Worm (Caenorhabditis elegans) whole organism, young adult: ENCODE measurements around the gene Y49F6B.12.

ENCODE experiments used
- B0261.1 ChIP-seq: sonication (generic microtip); optimal IDR thresholded peaks from 2 replicates; lab custom pipeline; 2016; ENCODE audit warnings: mild to moderate bottlenecking, missing genetic modification characterization, moderate library complexity, missing compliant biosample characterization
- F22D6.2 ChIP-seq: sonication (generic microtip); optimal IDR thresholded peaks from 2 replicates; lab custom pipeline; 2016; ENCODE audit warnings: mild to moderate bottlenecking, missing genetic modification characterization, missing compliant biosample characterization
- F23B12.7 ChIP-seq: sonication (generic microtip); optimal IDR thresholded peaks from 2 replicates; lab custom pipeline; 2017; ENCODE audit warnings: missing genetic modification characterization, mild to moderate bottlenecking, missing compliant biosample characterization, antibody characterized with exemption, moderate library complexity; ENCODE audit not compliant: insufficient read depth
- F39B2.1 ChIP-seq: fragments of 200-800 bp; sonication (Bioruptor generic); IDR thresholded peaks from 2 replicates; pipeline ENCODE4 v1.3.6; 2022; ENCODE audit warnings: missing genetic modification reagents, missing genetic modification characterization, missing compliant biosample characterization
- F49E8.2 ChIP-seq: sonication (generic microtip); optimal IDR thresholded peaks from 3 replicates; lab custom pipeline; 2017; ENCODE audit warnings: missing genetic modification characterization, mild to moderate bottlenecking, missing compliant biosample characterization, antibody characterized with exemption, moderate library complexity; ENCODE audit not compliant: insufficient read depth
- F55B11.4 ChIP-seq: sonication (generic microtip); optimal IDR thresholded peaks from 2 replicates; lab custom pipeline; 2016; ENCODE audit warnings: missing compliant biosample characterization, missing genetic modification characterization, borderline replicate concordance; ENCODE audit not compliant: insufficient read depth
- F57A8.1 ChIP-seq: fragments of 200-800 bp; sonication (Bioruptor generic); optimal IDR thresholded peaks from 2 replicates; lab custom pipeline; 2018; ENCODE audit warnings: mild to moderate bottlenecking, missing genetic modification characterization, moderate library complexity, missing compliant biosample characterization
- Y53G8AR.9 ChIP-seq: fragments of 200-800 bp; sonication (Bioruptor generic); conservative IDR thresholded peaks from 2 replicates; pipeline ENCODE4 v1.3.6; 2022; ENCODE audit warnings: missing genetic modification reagents, missing genetic modification characterization, missing compliant biosample characterization
- Y67H2A.10 ChIP-seq: fragments of 200-800 bp; sonication (Bioruptor generic); conservative IDR thresholded peaks from 2 replicates; pipeline ENCODE4 v1.3.6; 2022; ENCODE audit warnings: missing genetic modification reagents, missing genetic modification characterization, missing compliant biosample characterization
- Y95B8A.8 ChIP-seq: fragments of 200-800 bp; sonication (Bioruptor generic); IDR thresholded peaks from 2 replicates; pipeline ENCODE4 v1.3.6; 2022; ENCODE audit warnings: missing genetic modification reagents, missing genetic modification characterization, missing compliant biosample characterization
- ama-1 ChIP-seq, 3 experiments: fragments of 150-350 bp in 1 of 3; sonication (generic microtip) in 2 of 3; optimal IDR thresholded peaks; 2 replicates each; lab custom pipeline; 2014 to 2018; ENCODE audit warnings: missing biosample characterization in 2 of 3, missing genetic modification characterization in 2 of 3, missing genetic modification reagents in 2 of 3
- aptf-2 ChIP-seq: fragments of 200-800 bp; sonication (Bioruptor generic); conservative IDR thresholded peaks from 2 replicates; pipeline ENCODE4 v1.3.6; 2022; ENCODE audit warnings: missing genetic modification reagents, missing genetic modification characterization, missing compliant biosample characterization
- aptf-3 ChIP-seq: fragments of 200-800 bp; sonication (Bioruptor generic); IDR thresholded peaks from 2 replicates; pipeline ENCODE4 v1.3.6; 2022; ENCODE audit warnings: missing genetic modification characterization, missing compliant biosample characterization
- atf-7 ChIP-seq: sonication (generic microtip); optimal IDR thresholded peaks from 2 replicates; lab custom pipeline; 2017; ENCODE audit warnings: mild to moderate bottlenecking, missing genetic modification characterization, missing compliant biosample characterization
- athp-1 ChIP-seq: sonication (generic microtip); optimal IDR thresholded peaks from 2 replicates; lab custom pipeline; 2017; ENCODE audit warnings: mild to moderate bottlenecking, missing genetic modification characterization, missing compliant biosample characterization
- bed-2 ChIP-seq: fragments of 200-800 bp; sonication (Bioruptor generic); IDR thresholded peaks from 2 replicates; pipeline ENCODE4 v1.3.6; 2022; ENCODE audit warnings: missing genetic modification reagents, missing genetic modification characterization, missing compliant biosample characterization
- ccch-3 ChIP-seq: fragments of 200-800 bp; sonication (Bioruptor generic); optimal IDR thresholded peaks from 2 replicates; lab custom pipeline; 2018; ENCODE audit warnings: mild to moderate bottlenecking, missing genetic modification characterization, missing compliant biosample characterization
- cebp-1 ChIP-seq, 2 experiments: fragments of 200-800 bp in 1 of 2; sonication (Bioruptor generic) in 1 of 2; sonication (generic microtip) in 1 of 2; IDR thresholded peaks in 1 of 2; optimal IDR thresholded peaks in 1 of 2; 2 replicates each; pipeline versions ENCODE4 v1.3.6 to Lab custom; 2017 to 2022; ENCODE audit warnings: missing compliant biosample characterization in 2 of 2, missing genetic modification characterization in 2 of 2, mild to moderate bottlenecking in 1 of 2, missing genetic modification reagents in 1 of 2, moderate library complexity in 1 of 2
- ceh-79 ChIP-seq: sonication (generic microtip); optimal IDR thresholded peaks from 2 replicates; lab custom pipeline; 2017; ENCODE audit warnings: mild to moderate bottlenecking, missing genetic modification characterization, missing compliant biosample characterization
- ceh-91 ChIP-seq: fragments of 200-800 bp; sonication (Bioruptor generic); IDR thresholded peaks from 2 replicates; pipeline ENCODE4 v1.3.6; 2022; ENCODE audit warnings: missing genetic modification reagents, missing genetic modification characterization, missing compliant biosample characterization
- dox-1 ChIP-seq: fragments of 200-800 bp; sonication (Bioruptor generic); IDR thresholded peaks from 2 replicates; pipeline ENCODE4 v1.3.6; 2022; ENCODE audit warnings: missing genetic modification reagents, missing genetic modification characterization, missing compliant biosample characterization
- dpff-1 ChIP-seq: sonication (generic microtip); optimal IDR thresholded peaks from 2 replicates; lab custom pipeline; 2017; ENCODE audit warnings: mild to moderate bottlenecking, missing genetic modification characterization, missing compliant biosample characterization
- egl-44 ChIP-seq: fragments of 200-800 bp; sonication (Bioruptor generic); IDR thresholded peaks from 2 replicates; pipeline ENCODE4 v1.3.6; 2022; ENCODE audit warnings: missing genetic modification reagents, missing genetic modification characterization, missing compliant biosample characterization
- ets-4 ChIP-seq: fragments of 200-800 bp; sonication (Bioruptor generic); optimal IDR thresholded peaks from 2 replicates; lab custom pipeline; 2018; ENCODE audit warnings: mild to moderate bottlenecking, missing genetic modification characterization, missing compliant biosample characterization
- gei-17 ChIP-seq: fragments of 200-800 bp; sonication (Bioruptor generic); optimal IDR thresholded peaks from 2 replicates; lab custom pipeline; 2018; ENCODE audit warnings: mild to moderate bottlenecking, missing genetic modification characterization, missing compliant biosample characterization
- hlh-26 ChIP-seq: fragments of 200-800 bp; sonication (Bioruptor generic); conservative IDR thresholded peaks from 2 replicates; pipeline ENCODE4 v1.3.6; 2022; ENCODE audit warnings: missing genetic modification reagents, missing genetic modification characterization, missing compliant biosample characterization
- lin-40 ChIP-seq: sonication (generic microtip); optimal IDR thresholded peaks from 2 replicates; lab custom pipeline; 2016; ENCODE audit warnings: missing genetic modification characterization, mild to moderate bottlenecking, missing compliant biosample characterization, missing genotype, missing genetic modification reagents
- lsy-27 ChIP-seq: sonication (generic microtip); optimal IDR thresholded peaks from 2 replicates; lab custom pipeline; 2017; ENCODE audit warnings: missing genetic modification characterization, mild to moderate bottlenecking, missing compliant biosample characterization, antibody characterized with exemption, missing genotype, borderline replicate concordance; ENCODE audit not compliant: insufficient read depth
- madf-10 ChIP-seq: sonication (generic microtip); optimal IDR thresholded peaks from 2 replicates; lab custom pipeline; 2016; ENCODE audit warnings: mild to moderate bottlenecking, missing genetic modification characterization, missing compliant biosample characterization
- madf-6 ChIP-seq: fragments of 200-800 bp; sonication (Bioruptor generic); IDR thresholded peaks from 2 replicates; pipeline ENCODE4 v1.3.6; 2022; ENCODE audit warnings: missing genetic modification reagents, missing genetic modification characterization, missing compliant biosample characterization
- mel-28 ChIP-seq: sonication (generic microtip); optimal IDR thresholded peaks from 2 replicates; lab custom pipeline; 2016; ENCODE audit warnings: borderline replicate concordance, mild to moderate bottlenecking, missing genetic modification characterization, missing compliant biosample characterization
- mes-4 ChIP-seq: sonication (generic microtip); optimal IDR thresholded peaks from 2 replicates; lab custom pipeline; 2016; ENCODE audit warnings: missing genotype, missing genetic modification characterization, missing compliant biosample characterization
- nfyb-1 ChIP-seq: fragments of 200-800 bp; sonication (Bioruptor generic); IDR thresholded peaks from 2 replicates; pipeline ENCODE4 v1.3.6; 2022; ENCODE audit warnings: missing genetic modification reagents, missing genetic modification characterization, missing compliant biosample characterization
- sea-2 ChIP-seq: fragments of 200-800 bp; sonication (Bioruptor generic); IDR thresholded peaks from 2 replicates; pipeline ENCODE4 v1.3.6; 2022; ENCODE audit warnings: missing genetic modification characterization, missing compliant biosample characterization
- snpc-1.3 ChIP-seq: sonication (generic microtip); optimal IDR thresholded peaks from 2 replicates; lab custom pipeline; 2017; ENCODE audit warnings: missing genetic modification characterization, mild to moderate bottlenecking, missing compliant biosample characterization, antibody characterized with exemption, moderate library complexity, missing genotype, missing genetic modification reagents; ENCODE audit not compliant: insufficient read depth
- xnd-1 ChIP-seq: sonication (generic microtip); optimal IDR thresholded peaks from 2 replicates; lab custom pipeline; 2016; ENCODE audit warnings: missing genotype, missing genetic modification reagents, missing genetic modification characterization, missing compliant biosample characterization
- zfh-2 ChIP-seq: fragments of 200-800 bp; sonication (Bioruptor generic); conservative IDR thresholded peaks from 2 replicates; pipeline ENCODE4 v1.3.6; 2022; ENCODE audit warnings: missing genetic modification reagents, missing genetic modification characterization, missing compliant biosample characterization

Y49F6B.12 gene

ce11 chrII:3477171-3477570 is 5.0 kb upstream of the Y49F6B.12 start, which contains the start of gene fbxb-104:
fbxb-104 (minus strand) TSS chrII:3477271.
- TF ChIP-seq gei-17 (GFP tag; lab: Kevin White, UChicago): no peak
- no peak for TF ChIP-seq ets-4 (GFP tag; lab: Kevin White, UChicago)
- no peak for TF ChIP-seq Y95B8A.8
- TF ChIP-seq nfyb-1 (GFP tag; lab: Robert Waterston, UW): no peak
- TF ChIP-seq dox-1 (GFP tag; lab: Robert Waterston, UW): no peak
- no peak for TF ChIP-seq Y53G8AR.9 (GFP tag; lab: Robert Waterston, UW)
- no peak for TF ChIP-seq Y67H2A.10 (GFP tag; lab: Robert Waterston, UW)
- no peak for TF ChIP-seq F39B2.1 (GFP tag; lab: Robert Waterston, UW)

DNA sequence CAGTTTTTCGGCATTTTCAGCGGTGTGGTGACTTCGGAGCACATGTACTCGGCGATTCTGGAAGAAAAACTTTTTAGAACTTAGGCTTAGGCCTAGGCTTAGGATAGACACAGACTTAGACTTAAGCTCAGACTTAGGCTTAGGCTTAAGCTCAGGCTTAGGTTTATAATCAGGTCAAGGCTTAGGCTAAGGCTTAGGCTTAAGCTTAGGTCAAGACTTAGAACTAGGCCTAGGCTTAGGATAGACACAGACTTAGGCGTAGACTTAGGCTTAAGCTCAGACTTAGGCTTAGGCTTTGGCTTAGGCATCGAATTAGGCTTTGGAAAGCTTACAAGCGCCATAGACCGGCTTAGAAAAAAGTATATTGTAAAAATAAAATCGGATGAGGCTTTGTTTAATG is 4.3 kb upstream of the Y49F6B.12 start:
- TF ChIP-seq Y95B8A.8 (no peak), ceh-79 (tag; lab: Kevin White, UChicago) (no peak), madf-10 (tag; lab: Kevin White, UChicago) (no peak), F22D6.2 (tag; lab: Kevin White, UChicago) (no peak)

- TF ChIP-seq ceh-79 (tag; lab: Kevin White, UChicago): no peak
- no peak for TF ChIP-seq xnd-1 (tag; lab: Kevin White, UChicago)
- TF ChIP-seq B0261.1 (tag; lab: Kevin White, UChicago): no peak
- no peak for TF ChIP-seq F55B11.4
- no peak for TF ChIP-seq snpc-1.3
- no peak for TF ChIP-seq mel-28
- TF ChIP-seq ccch-3 (GFP tag; lab: Kevin White, UChicago): no peak
- no peak for TF ChIP-seq sea-2 (GFP tag; lab: Robert Waterston, UW)
- no peak for TF ChIP-seq bed-2 (GFP tag; lab: Robert Waterston, UW)
- no peak for TF ChIP-seq ama-1 (optimal IDR thresholded peaks at IDR 0.05; lab: Kevin White, UChicago)
- TF ChIP-seq ama-1 (GFP tag; optimal IDR thresholded peaks at IDR 0.05; lab: Kevin White, UChicago): no peak
Measured at ce11 chrII:3473744-3474143, 1.5 kb upstream of the Y49F6B.12 start, which contains the start of gene sdz-32. sdz-32 (plus strand) TSS chrII:3474044.

ce11 chrII:3472817-3473216 is 601 bp upstream of the Y49F6B.12 start, which contains the start of gene Y49F6B.6:
Y49F6B.6 (plus strand) TSS chrII:3473117.
- TF ChIP-seq F57A8.1 (GFP tag; lab: Kevin White, UChicago) (no peak), athp-1 (no peak), aptf-2 (GFP tag; lab: Robert Waterston, UW) (no peak), dpff-1 (tag; lab: Kevin White, UChicago) (no peak), aptf-3 (GFP tag; lab: Robert Waterston, UW) (no peak), mel-28 (no peak), lsy-27 (no peak), madf-6 (GFP tag; lab: Robert Waterston, UW) (no peak), hlh-26 (GFP tag; lab: Robert Waterston, UW) (no peak), F49E8.2 (tag; lab: Kevin White, UChicago) (no peak), cebp-1 (GFP tag; IDR thresholded peaks at IDR 0.05; lab: Robert Waterston, UW) (no peak), cebp-1 (tag; optimal IDR thresholded peaks at IDR 0.05; lab: Kevin White, UChicago) (no peak), lin-40 (no peak)
- TF ChIP-seq, all 124 proteins: peak for 0

ce11 chrII:3471603-3472002 is 613 bp downstream of the Y49F6B.12 start, which contains the start of gene Y49F6B.13:
Y49F6B.13 (minus strand) TSS chrII:3471703.
- TF ChIP-seq sea-2 (GFP tag; lab: Robert Waterston, UW) (no peak), ceh-91 (no peak), F23B12.7 (no peak), mes-4 (tag; lab: Kevin White, UChicago) (no peak), zfh-2 (GFP tag; lab: Robert Waterston, UW) (no peak), aptf-2 (GFP tag; lab: Robert Waterston, UW) (no peak), atf-7 (tag; lab: Kevin White, UChicago) (no peak), egl-44 (GFP tag; lab: Robert Waterston, UW) (no peak)
